Worm (Caenorhabditis elegans) whole organism, early embryonic: ENCODE data around the gene T04G9.4.

Source experiments
- F13C5.2 ChIP-seq: sonication (generic microtip); optimal IDR thresholded peaks from 2 replicates; lab custom pipeline; 2017; ENCODE audit warnings: mild to moderate bottlenecking, missing genetic modification characterization, inconsistent platforms, missing compliant biosample characterization
- aly-1 ChIP-seq: sonication (generic microtip); optimal IDR thresholded peaks from 2 replicates; lab custom pipeline; 2016; ENCODE audit warnings: missing genetic modification characterization, missing compliant biosample characterization
- ama-1 ChIP-seq: fragments of 150-350 bp; optimal IDR thresholded peaks from 2 replicates; lab custom pipeline; 2014
- ceh-13 ChIP-seq: fragments of 200-800 bp; sonication (Bioruptor generic); optimal IDR thresholded peaks from 2 replicates; lab custom pipeline; 2018; ENCODE audit warnings: mild to moderate bottlenecking, missing genetic modification characterization, missing compliant biosample characterization
- ceh-36 ChIP-seq: sonication (generic microtip); optimal IDR thresholded peaks from 2 replicates; lab custom pipeline; 2016; ENCODE audit warnings: missing genetic modification characterization, inconsistent platforms, missing compliant biosample characterization
- ets-7 ChIP-seq: sonication (generic microtip); optimal IDR thresholded peaks from 2 replicates; lab custom pipeline; 2016; ENCODE audit warnings: missing genotype, missing genetic modification characterization, missing compliant biosample characterization
- flt-1 ChIP-seq: fragments of 200-800 bp; sonication (Bioruptor generic); IDR thresholded peaks from 2 replicates; pipeline ENCODE4 v1.3.6; 2022; ENCODE audit warnings: missing genetic modification characterization, missing compliant biosample characterization
- hmbx-1 ChIP-seq: sonication (generic microtip); optimal IDR thresholded peaks from 2 replicates; lab custom pipeline; 2016; ENCODE audit warnings: mild to moderate bottlenecking, missing genetic modification characterization, missing compliant biosample characterization
- hmg-4 ChIP-seq: fragments of 200-800 bp; sonication (Bioruptor generic); optimal IDR thresholded peaks from 2 replicates; lab custom pipeline; 2018; ENCODE audit warnings: mild to moderate bottlenecking, missing genetic modification characterization, missing compliant biosample characterization
- hnd-1 ChIP-seq: sonication (generic microtip); optimal IDR thresholded peaks from 2 replicates; lab custom pipeline; 2016; ENCODE audit warnings: missing genetic modification characterization, missing compliant biosample characterization
- sea-1 ChIP-seq: fragments of 200-800 bp; sonication (Bioruptor generic); conservative IDR thresholded peaks from 2 replicates; pipeline ENCODE4 v1.3.6; 2022; ENCODE audit warnings: missing genetic modification characterization, missing compliant biosample characterization
- tbx-37 ChIP-seq: fragments of 200-800 bp; sonication (Bioruptor generic); conservative IDR thresholded peaks from 2 replicates; pipeline ENCODE4 v1.3.6; 2022; ENCODE audit warnings: missing genetic modification reagents, missing genetic modification characterization, missing compliant biosample characterization
- tra-4 ChIP-seq: sonication (generic microtip); optimal IDR thresholded peaks from 2 replicates; lab custom pipeline; 2017; ENCODE audit warnings: missing genetic modification characterization, missing compliant biosample characterization

DNA sequence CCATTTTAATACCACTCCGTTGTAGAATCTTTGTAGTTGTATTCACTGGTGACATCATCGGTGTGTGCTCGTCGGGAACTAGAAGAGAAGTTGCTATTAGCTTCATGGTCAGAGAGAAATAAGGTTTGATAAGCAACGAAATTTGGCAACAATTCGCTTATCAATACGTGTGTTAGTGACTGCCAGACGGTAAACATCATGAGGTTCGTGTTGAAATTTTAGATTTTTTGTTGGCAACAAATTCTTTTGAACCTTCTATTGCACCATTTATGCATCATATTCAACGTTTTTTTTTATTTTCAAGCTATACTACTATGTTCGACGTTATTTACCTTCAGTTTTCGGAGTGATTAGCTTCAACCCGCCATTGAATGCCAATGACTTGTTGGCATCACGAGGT, 51.5 kb downstream of the T04G9.4 start:
- no peak for TF ChIP-seq aly-1 (tag; lab: Kevin White, UChicago)
- TF ChIP-seq ama-1 (lab: Kevin White, UChicago), result no peak
- no peak for TF ChIP-seq ceh-36
- TF ChIP-seq hnd-1 (tag; lab: Kevin White, UChicago), result no peak
- TF ChIP-seq F13C5.2 (tag; lab: Kevin White, UChicago), result no peak
- TF ChIP-seq tbx-37, result no peak
- no peak for TF ChIP-seq sea-1
- TF ChIP-seq ets-7 (tag; lab: Kevin White, UChicago), result no peak
- TF ChIP-seq flt-1 (GFP tag; lab: Robert Waterston, UW), result no peak
- TF ChIP-seq tra-4 (tag; lab: Kevin White, UChicago), result no peak
- TF ChIP-seq hmbx-1, result no peak
- TF ChIP-seq hmg-4 (GFP tag; lab: Kevin White, UChicago), result no peak
- TF ChIP-seq ceh-13 (GFP tag; lab: Kevin White, UChicago), result no peak
